Worm (Caenorhabditis elegans) whole organism, L2 larva: ENCODE data around the gene glrx-3.

Source experiments
- ama-1 ChIP-seq: fragments of 150-350 bp; optimal IDR thresholded peaks from 2 replicates; lab custom pipeline; 2018; ENCODE audit warnings: inconsistent platforms
- snpc-4 ChIP-seq: fragments of 150-350 bp; optimal IDR thresholded peaks from 2 replicates; lab custom pipeline; 2014; ENCODE audit warnings: missing biosample characterization, missing genetic modification characterization
- unc-62 ChIP-seq: fragments of 150-350 bp; optimal IDR thresholded peaks from 2 replicates; lab custom pipeline; 2014; ENCODE audit warnings: missing biosample characterization, missing genetic modification reagents, missing genetic modification characterization

DNA sequence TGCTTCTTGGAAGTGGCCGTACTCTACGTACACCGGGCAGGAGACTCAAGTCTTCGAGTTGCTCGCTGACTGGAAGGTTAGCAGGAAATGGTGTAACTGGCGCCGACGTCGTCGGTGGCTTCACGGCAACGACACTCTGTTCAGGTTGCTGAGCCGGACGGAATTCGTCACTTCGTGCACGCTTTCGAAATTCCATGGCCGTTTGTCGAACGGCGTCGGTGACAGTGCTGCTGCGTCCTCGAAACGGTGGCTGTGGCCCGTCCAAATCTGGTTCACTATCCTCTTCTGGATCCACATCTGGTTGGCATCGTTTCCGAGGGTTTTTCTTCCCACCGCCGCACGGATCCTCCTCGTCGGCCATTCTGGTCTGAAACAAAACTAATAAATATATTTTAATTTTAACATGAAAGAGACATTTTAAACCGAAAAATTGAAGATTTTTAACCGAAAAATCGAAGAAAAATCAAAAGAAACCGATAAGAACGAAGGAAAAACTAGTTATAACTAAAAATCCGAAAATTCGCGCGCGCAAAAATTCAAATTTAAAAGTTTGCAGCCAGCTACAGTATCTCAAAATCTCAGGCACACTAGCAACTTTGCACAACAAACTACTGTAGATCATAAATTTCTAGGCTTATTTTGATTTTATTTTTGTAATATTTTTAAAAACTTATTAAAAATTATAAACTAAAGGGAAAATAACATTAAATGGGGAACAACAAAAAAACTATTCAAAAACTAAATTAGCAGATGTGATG, 34.9 kb upstream of the glrx-3 start, which contains the start of gene F32D1.7:
- no peak for TF ChIP-seq snpc-4 (tag; lab: Kevin White, UChicago)
- TF ChIP-seq ama-1, result no peak
- no peak for TF ChIP-seq unc-62
